Worm (Caenorhabditis elegans) whole organism, L2 larva: Measurements from ENCODE around the gene F41D9.2.

Experiments
- C34F6.9 ChIP-seq: fragments of 150-350 bp; optimal IDR thresholded peaks from 2 replicates; lab custom pipeline; 2014; ENCODE audit warnings: missing biosample characterization, missing genetic modification characterization
- F13H6.1 ChIP-seq: sonication (generic microtip); optimal IDR thresholded peaks from 2 replicates; lab custom pipeline; 2016; ENCODE audit warnings: missing genetic modification characterization, missing compliant biosample characterization
- Y55F3AM.14 ChIP-seq: fragments of 200-800 bp; sonication (Bioruptor generic); optimal IDR thresholded peaks from 2 replicates; lab custom pipeline; 2018; ENCODE audit warnings: mild to moderate bottlenecking, missing genetic modification characterization, missing compliant biosample characterization
- ZK546.5 ChIP-seq: sonication (generic microtip); optimal IDR thresholded peaks from 2 replicates; lab custom pipeline; 2017; ENCODE audit warnings: missing biosample characterization, missing genetic modification characterization
- alr-1 ChIP-seq: fragments of 150-350 bp; optimal IDR thresholded peaks from 2 replicates; lab custom pipeline; 2014; ENCODE audit warnings: missing biosample characterization, missing genetic modification characterization
- aly-2 ChIP-seq: fragments of 150-350 bp; optimal IDR thresholded peaks from 2 replicates; lab custom pipeline; 2014; ENCODE audit warnings: missing biosample characterization, missing genetic modification characterization
- ama-1 ChIP-seq: fragments of 150-350 bp; optimal IDR thresholded peaks from 2 replicates; lab custom pipeline; 2018; ENCODE audit warnings: inconsistent platforms
- blmp-1 ChIP-seq: sonication (generic microtip); optimal IDR thresholded peaks from 2 replicates; lab custom pipeline; 2017; ENCODE audit warnings: missing genetic modification characterization, mild to moderate bottlenecking, missing compliant biosample characterization, antibody characterized with exemption, moderate library complexity; ENCODE audit not compliant: insufficient read depth
- crh-2 ChIP-seq: sonication (generic microtip); optimal IDR thresholded peaks from 2 replicates; lab custom pipeline; 2017; ENCODE audit warnings: missing biosample characterization, missing genetic modification characterization
- dmd-4 ChIP-seq: sonication (generic microtip); optimal IDR thresholded peaks from 2 replicates; lab custom pipeline; 2017; ENCODE audit warnings: missing biosample characterization, missing genetic modification characterization
- elt-3 ChIP-seq: sonication (generic microtip); optimal IDR thresholded peaks from 2 replicates; lab custom pipeline; 2017; ENCODE audit warnings: missing biosample characterization, missing genetic modification characterization
- fos-1 ChIP-seq: fragments of 150-350 bp; optimal IDR thresholded peaks from 2 replicates; lab custom pipeline; 2014; ENCODE audit warnings: missing biosample characterization, missing genetic modification characterization
- gmeb-1 ChIP-seq: fragments of 150-350 bp; optimal IDR thresholded peaks from 2 replicates; lab custom pipeline; 2014; ENCODE audit warnings: missing biosample characterization, missing genetic modification characterization
- lin-11 ChIP-seq: fragments of 150-350 bp; sonication (generic microtip); optimal IDR thresholded peaks from 2 replicates; lab custom pipeline; 2014; ENCODE audit warnings: missing biosample characterization, missing genetic modification characterization, inconsistent platforms, mixed read lengths
- lin-13 ChIP-seq: fragments of 150-350 bp; optimal IDR thresholded peaks from 2 replicates; lab custom pipeline; 2014; ENCODE audit warnings: missing biosample characterization, missing genetic modification reagents, missing genetic modification characterization
- lin-39 ChIP-seq: fragments of 150-350 bp; optimal IDR thresholded peaks from 2 replicates; lab custom pipeline; 2014; ENCODE audit warnings: missing biosample characterization, missing genetic modification reagents, missing genetic modification characterization
- lsy-2 ChIP-seq, 2 experiments: fragments of 150-350 bp in 1 of 2; sonication (generic microtip) in 1 of 2; optimal IDR thresholded peaks; 2 replicates each; lab custom pipeline; 2014 to 2017; ENCODE audit warnings: missing biosample characterization in 2 of 2, missing genetic modification characterization in 2 of 2
- mdl-1 ChIP-seq, 2 experiments: fragments of 150-350 bp in 1 of 2; sonication (generic microtip) in 1 of 2; optimal IDR thresholded peaks; 2 replicates each; lab custom pipeline; 2017; ENCODE audit warnings: missing biosample characterization in 2 of 2, missing genetic modification characterization in 2 of 2
- nhr-10 ChIP-seq: sonication (generic microtip); optimal IDR thresholded peaks from 2 replicates; lab custom pipeline; 2017; ENCODE audit warnings: missing biosample characterization, missing genetic modification characterization
- nhr-11 ChIP-seq: fragments of 150-350 bp; optimal IDR thresholded peaks from 2 replicates; lab custom pipeline; 2014; ENCODE audit warnings: missing biosample characterization, missing genetic modification characterization
- nhr-12 ChIP-seq: fragments of 150-350 bp; optimal IDR thresholded peaks from 2 replicates; lab custom pipeline; 2014; ENCODE audit warnings: missing biosample characterization, missing genetic modification characterization
- nhr-129 ChIP-seq: fragments of 150-350 bp; optimal IDR thresholded peaks from 2 replicates; lab custom pipeline; 2014; ENCODE audit warnings: missing biosample characterization, missing genetic modification characterization
- nhr-21 ChIP-seq: fragments of 150-350 bp; optimal IDR thresholded peaks from 2 replicates; lab custom pipeline; 2014; ENCODE audit warnings: missing biosample characterization, missing genetic modification characterization
- nhr-23 ChIP-seq: fragments of 150-350 bp; optimal IDR thresholded peaks from 2 replicates; lab custom pipeline; 2014; ENCODE audit warnings: missing biosample characterization, missing genetic modification reagents, missing genetic modification characterization
- nhr-25 ChIP-seq: fragments of 150-350 bp; sonication (generic microtip); optimal IDR thresholded peaks from 3 replicates; lab custom pipeline; 2014; ENCODE audit warnings: missing biosample characterization, missing genetic modification characterization
- nhr-6 ChIP-seq: fragments of 150-350 bp; optimal IDR thresholded peaks from 2 replicates; lab custom pipeline; 2014; ENCODE audit warnings: missing biosample characterization, missing genetic modification characterization
- nhr-77 ChIP-seq: fragments of 150-350 bp; optimal IDR thresholded peaks from 2 replicates; lab custom pipeline; 2014; ENCODE audit warnings: missing biosample characterization, missing genetic modification characterization
- peb-1 ChIP-seq: fragments of 150-350 bp; optimal IDR thresholded peaks from 2 replicates; lab custom pipeline; 2014; ENCODE audit warnings: missing biosample characterization, missing genetic modification characterization
- sem-4 ChIP-seq: fragments of 150-350 bp; optimal IDR thresholded peaks from 2 replicates; lab custom pipeline; 2014; ENCODE audit warnings: missing biosample characterization, missing genetic modification reagents, missing genetic modification characterization
- skn-1 ChIP-seq: sonication (generic microtip); optimal IDR thresholded peaks from 2 replicates; lab custom pipeline; 2017; ENCODE audit warnings: missing biosample characterization, missing genetic modification characterization
- sma-9 ChIP-seq, 2 experiments: fragments of 150-350 bp in 1 of 2; sonication (generic microtip) in 1 of 2; optimal IDR thresholded peaks; 2 replicates each; lab custom pipeline; 2014 to 2016; ENCODE audit warnings: missing genetic modification characterization in 2 of 2, mild to moderate bottlenecking in 1 of 2, missing biosample characterization in 1 of 2, missing compliant biosample characterization in 1 of 2, missing genetic modification reagents in 1 of 2, moderate library complexity in 1 of 2
- snpc-4 ChIP-seq: fragments of 150-350 bp; optimal IDR thresholded peaks from 2 replicates; lab custom pipeline; 2014; ENCODE audit warnings: missing biosample characterization, missing genetic modification characterization
- unc-39 ChIP-seq: fragments of 150-350 bp; optimal IDR thresholded peaks from 2 replicates; lab custom pipeline; 2014; ENCODE audit warnings: missing biosample characterization, missing genetic modification characterization
- unc-55 ChIP-seq: fragments of 150-350 bp; sonication (generic microtip); optimal IDR thresholded peaks from 3 replicates; lab custom pipeline; 2014; ENCODE audit warnings: missing biosample characterization, missing genetic modification reagents, missing genetic modification characterization
- unc-62 ChIP-seq: fragments of 150-350 bp; optimal IDR thresholded peaks from 2 replicates; lab custom pipeline; 2014; ENCODE audit warnings: missing biosample characterization, missing genetic modification reagents, missing genetic modification characterization
- zag-1 ChIP-seq: fragments of 150-350 bp; optimal IDR thresholded peaks from 2 replicates; lab custom pipeline; 2014; ENCODE audit warnings: missing biosample characterization, missing genetic modification characterization
- ztf-1 ChIP-seq: fragments of 200-800 bp; sonication (Bioruptor generic); conservative IDR thresholded peaks from 2 replicates; pipeline ENCODE4 v1.3.6; 2022; ENCODE audit warnings: missing genetic modification characterization, missing compliant biosample characterization
- ztf-11 ChIP-seq: sonication (generic microtip); optimal IDR thresholded peaks from 2 replicates; lab custom pipeline; 2017; ENCODE audit warnings: missing biosample characterization, missing genetic modification characterization
- ztf-4 ChIP-seq: fragments of 150-350 bp; optimal IDR thresholded peaks from 2 replicates; lab custom pipeline; 2014; ENCODE audit warnings: missing biosample characterization, missing genetic modification characterization

The F41D9.2 gene

ce11 chrX:8354284-8354784, 30.4 kb downstream of the F41D9.2 start:
- TF ChIP-seq nhr-12 (tag; lab: Kevin White, UChicago) (no peak), sem-4 (tag; lab: Kevin White, UChicago) (no peak), ztf-11 (tag; lab: Kevin White, UChicago) (no peak), elt-3 (no peak), nhr-77 (no peak), ztf-1 (no peak), lsy-2 (tag; optimal IDR thresholded peaks at IDR 0.05; lab: Kevin White, UChicago) (no peak), nhr-10 (tag; lab: Kevin White, UChicago) (no peak), peb-1 (no peak), unc-55 (GFP tag; lab: Kevin White, UChicago) (no peak), fos-1 (tag; lab: Kevin White, UChicago) (no peak), skn-1 (no peak), dmd-4 (no peak), nhr-23 (tag; lab: Kevin White, UChicago) (no peak), aly-2 (tag; lab: Kevin White, UChicago) (no peak)
- TF ChIP-seq, all 48 proteins: peak for 0

- TF ChIP-seq lin-11 (tag; lab: Kevin White, UChicago), result no peak
- TF ChIP-seq skn-1, result no peak
- TF ChIP-seq snpc-4, result no peak
- no peak for TF ChIP-seq peb-1
- TF ChIP-seq ZK546.5 (tag; lab: Kevin White, UChicago), result no peak
- no peak for TF ChIP-seq sma-9 (GFP tag; optimal IDR thresholded peaks at IDR 0.05; lab: Kevin White, UChicago)
- no peak for TF ChIP-seq sma-9 (tag; optimal IDR thresholded peaks at IDR 0.05; lab: Kevin White, UChicago)
- TF ChIP-seq gmeb-1, result no peak
- TF ChIP-seq alr-1 (tag; lab: Kevin White, UChicago), result no peak
- TF ChIP-seq nhr-11, result no peak
- TF ChIP-seq Y55F3AM.14 (GFP tag; lab: Kevin White, UChicago), result no peak
- no peak for TF ChIP-seq C34F6.9 (tag; lab: Kevin White, UChicago)
- TF ChIP-seq unc-39, result no peak
- TF ChIP-seq nhr-12 (tag; lab: Kevin White, UChicago), result no peak
Observed at ce11 chrX:8350984-8351383, 33.8 kb downstream of the F41D9.2 start, which contains the start of gene npr-28. npr-28 (minus strand) TSS chrX:8351084.

ce11 chrX:8346248-8346647, 38.5 kb downstream of the F41D9.2 start, which contains the start of gene drd-5:
drd-5 (minus strand) TSS chrX:8346348.
- TF ChIP-seq lin-13 (GFP tag; lab: Kevin White, UChicago), result no peak
- no peak for TF ChIP-seq crh-2
- TF ChIP-seq mdl-1 (tag; optimal IDR thresholded peaks at IDR 0.05; lab: Kevin White, UChicago), result no peak
- TF ChIP-seq lin-39, result no peak
- TF ChIP-seq blmp-1, result no peak
- no peak for TF ChIP-seq nhr-25

ce11 chrX:8341675-8342074, 43.1 kb downstream of the F41D9.2 start, which contains the start of gene F55E10.1:
F55E10.1 (plus strand) TSS chrX:8341975.
- no peak for TF ChIP-seq peb-1
- TF ChIP-seq mdl-1 (tag; optimal IDR thresholded peaks at IDR 0.05; lab: Kevin White, UChicago), result no peak
- no peak for TF ChIP-seq nhr-129 (tag; lab: Kevin White, UChicago)
- TF ChIP-seq ZK546.5 (tag; lab: Kevin White, UChicago), result no peak
- TF ChIP-seq aly-2 (tag; lab: Kevin White, UChicago), result no peak
- no peak for TF ChIP-seq nhr-10 (tag; lab: Kevin White, UChicago)
- TF ChIP-seq nhr-25, result no peak
- no peak for TF ChIP-seq lin-13 (GFP tag; lab: Kevin White, UChicago)
- no peak for TF ChIP-seq elt-3
- TF ChIP-seq unc-55 (GFP tag; lab: Kevin White, UChicago), result no peak
- TF ChIP-seq ztf-4, result no peak
- no peak for TF ChIP-seq ama-1 (lab: Kevin White, UChicago)
- TF ChIP-seq nhr-6 (tag; lab: Kevin White, UChicago), result no peak
- TF ChIP-seq crh-2, result no peak

ce11 chrX:8340393-8340792, 44.4 kb downstream of the F41D9.2 start, which contains the start of gene F55E10.2:
F55E10.2 (plus strand) TSS chrX:8340693.
- TF ChIP-seq gmeb-1 (no peak), lin-11 (tag; lab: Kevin White, UChicago) (no peak), nhr-21 (tag; lab: Kevin White, UChicago) (no peak), ztf-4 (no peak), F13H6.1 (no peak), dmd-4 (no peak), unc-39 (no peak), unc-62 (GFP tag; lab: Kevin White, UChicago) (no peak), zag-1 (no peak)
- TF ChIP-seq, all 48 proteins: peak for 0
